Fruit fly (Drosophila melanogaster): ENCODE measurements around the gene Tsp66E.

Gene Tsp66E

DNA sequence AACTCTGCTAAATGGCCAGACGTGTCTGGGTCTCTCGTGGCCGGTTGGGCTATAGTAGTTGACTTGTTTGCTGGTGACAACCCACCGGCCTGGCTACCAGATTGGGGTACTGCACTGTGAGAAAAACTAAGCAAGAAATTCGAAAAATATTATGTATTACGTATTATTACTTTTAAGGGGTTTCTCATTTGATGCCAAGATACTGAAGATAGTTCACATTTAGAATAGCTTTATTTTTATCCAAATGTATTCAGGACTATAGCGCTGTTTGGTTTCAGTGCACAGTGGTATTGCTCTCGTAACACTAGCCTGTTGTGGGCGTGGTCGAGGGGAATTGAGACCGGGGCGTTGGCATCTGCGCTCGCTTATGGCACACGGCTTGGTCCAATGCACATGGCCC is 8.4 kb downstream of the Tsp66E start (continued):
- TF ChIP-seq CG33213 (GFP tag; optimal IDR thresholded peaks at IDR 0.05): peak; percentile 6
- TF ChIP-seq Hr51 (GFP tag; optimal IDR thresholded peaks at IDR 0.05): peak; percentile 2 to 87
- TF ChIP-seq Bteb2 (GFP tag; optimal IDR thresholded peaks at IDR 0.05): peak; percentile 39
- TF ChIP-seq Bgb (GFP tag; IDR thresholded peaks at IDR 0.05; ENCODE audit: partially characterized antibody): no peak
- no peak for TF ChIP-seq Doc2 (GFP tag; IDR thresholded peaks at IDR 0.05)
- no peak for TF ChIP-seq CG2199 (GFP tag; IDR thresholded peaks at IDR 0.05)
- TF ChIP-seq Dref (GFP tag; IDR thresholded peaks at IDR 0.05): no peak
- TF ChIP-seq CG17829 (tag; optimal IDR thresholded peaks at IDR 0.05): peak; percentile 62
- TF ChIP-seq CG18599 (GFP tag; optimal IDR thresholded peaks at IDR 0.05): peak; percentile 81

- TF ChIP-seq Hr51 (GFP tag; optimal IDR thresholded peaks at IDR 0.05): peak in 1 of 2 experiments; percentile 8
- peak; percentile 68 for TF ChIP-seq sens (GFP tag)
- no peak for TF ChIP-seq CG13894 (tag; optimal IDR thresholded peaks at IDR 0.05)
- no peak for TF ChIP-seq hkb (optimal IDR thresholded peaks at IDR 0.05)
- 0 out of 2 replicates have a peak, but pooled peaks have one; percentile 34 for TF ChIP-seq hkb (GFP tag; IDR thresholded peaks at IDR 0.05)
- TF ChIP-seq Med (GFP tag): peak; percentile 37
- peak; percentile 49 for TF ChIP-seq Drgx (GFP tag; IDR thresholded peaks at IDR 0.05)
Measured at dm6 chr3L:8924417-8924913, 12.2 kb downstream of the Tsp66E start.

dm6 chr3L:8924999-8925398 is 12.7 kb downstream of the Tsp66E start:
- no peak for TF ChIP-seq CG34422 (GFP tag; IDR thresholded peaks at IDR 0.05)
- no peak for TF ChIP-seq CG16779 (GFP tag; IDR thresholded peaks at IDR 0.05)
- TF ChIP-seq CG6791 (GFP tag; IDR thresholded peaks at IDR 0.05; ENCODE audit: partially characterized antibody): no peak
- no peak for TF ChIP-seq CG30020 (tag; optimal IDR thresholded peaks at IDR 0.05)
- 0 out of 3 replicates have a peak, but pooled peaks have one; percentile 40 for TF ChIP-seq otp (GFP tag; IDR thresholded peaks at IDR 0.05)
- no peak for TF ChIP-seq phol (tag; optimal IDR thresholded peaks at IDR 0.05)
- peak; percentile 46 for TF ChIP-seq cg (GFP tag; optimal IDR thresholded peaks at IDR 0.05)
- TF ChIP-seq tap (tag; optimal IDR thresholded peaks at IDR 0.05): peak; percentile 4
- no peak for TF ChIP-seq Ptx1 (GFP tag; IDR thresholded peaks at IDR 0.05)
- TF ChIP-seq pros (GFP tag; optimal IDR thresholded peaks at IDR 0.05): peak; percentile 9
- peak; percentile 15; the same call in 1 of the 2 replicates for TF ChIP-seq CG4360 (GFP tag; IDR thresholded peaks at IDR 0.05)
- peak; percentile 9 for TF ChIP-seq CG14710 (tag; optimal IDR thresholded peaks at IDR 0.05)
- 0 out of 3 replicates have a peak, but pooled peaks have one; percentile 18 for TF ChIP-seq z (GFP tag; IDR thresholded peaks at IDR 0.05)
- TF ChIP-seq Blimp-1 (GFP tag; optimal IDR thresholded peaks at IDR 0.05): peak; percentile 90
- peak; percentile 30 for TF ChIP-seq kni (GFP tag; optimal IDR thresholded peaks at IDR 0.05)
- TF ChIP-seq btn (GFP tag; optimal IDR thresholded peaks at IDR 0.05): no peak
- TF ChIP-seq bbx (GFP tag; IDR thresholded peaks at IDR 0.05; ENCODE audit: partially characterized antibody): no peak
- no peak for TF ChIP-seq Ravus (GFP tag; IDR thresholded peaks at IDR 0.05)
- TF ChIP-seq dan (GFP tag; IDR thresholded peaks at IDR 0.05): no peak
- no peak for TF ChIP-seq CG10147 (GFP tag; optimal IDR thresholded peaks at IDR 0.05)
- no peak for TF ChIP-seq CG1603 (tag; optimal IDR thresholded peaks at IDR 0.05)
- no peak for TF ChIP-seq tna (GFP tag; IDR thresholded peaks at IDR 0.05; ENCODE audit: partially characterized antibody)
- TF ChIP-seq CG8089 (GFP tag; optimal IDR thresholded peaks at IDR 0.05): no peak
- TF ChIP-seq ro (GFP tag; IDR thresholded peaks at IDR 0.05): no peak
- peak; percentile 23 for TF ChIP-seq Med (GFP tag)
